Fruit fly (Drosophila melanogaster) S2 (cell line): ENCODE data around the gene CG10026.

Experiments
- CG8478 ChIP-seq: fragments of >200 bp; optimal IDR thresholded peaks from 2 replicates; lab custom pipeline; 2018
- CTCF ChIP-seq, 2 experiments: fragments of >200 bp; optimal IDR thresholded peaks; 2 replicates each; lab custom pipeline; 2018

- TF ChIP-seq CG8478 (lab: Kevin White, UChicago): no peak
- no peak for TF ChIP-seq CTCF (optimal IDR thresholded peaks at IDR 0.05; lab: Kevin White, UChicago)
These were observed 9.3 kb downstream of the CG10026 start for dm6 chr2L:19463405-19463804.
